Worm (Caenorhabditis elegans) whole organism, midembryonic: ENCODE data around the gene snap-29.
A peak's percentile ranks its signal among the peaks of the same experiment; 100 is the strongest.

Source experiments
- T22C8.4 ChIP-seq: fragments of 200-800 bp; sonication (Bioruptor generic); IDR thresholded peaks from 2 replicates; pipeline ENCODE4 v1.3.6; 2022; ENCODE audit warnings: missing genetic modification characterization, missing compliant biosample characterization
- cog-1 ChIP-seq: sonication (generic microtip); optimal IDR thresholded peaks from 2 replicates; lab custom pipeline; 2016; ENCODE audit warnings: missing genetic modification characterization, missing compliant biosample characterization
- flt-1 ChIP-seq: fragments of 200-800 bp; sonication (Bioruptor generic); IDR thresholded peaks from 2 replicates; pipeline ENCODE4 v1.3.6; 2022; ENCODE audit warnings: missing genetic modification characterization, missing compliant biosample characterization
- klf-2 ChIP-seq: fragments of 200-800 bp; sonication (Bioruptor generic); conservative IDR thresholded peaks from 2 replicates; pipeline ENCODE4 v1.3.6; 2022; ENCODE audit warnings: missing genetic modification reagents, missing genetic modification characterization, missing compliant biosample characterization
- med-1 ChIP-seq: sonication (generic microtip); optimal IDR thresholded peaks from 2 replicates; lab custom pipeline; 2017; ENCODE audit warnings: missing genetic modification characterization, mild to moderate bottlenecking, missing compliant biosample characterization, antibody characterized with exemption, missing genetic modification reagents; ENCODE audit not compliant: insufficient read depth
- ref-1 ChIP-seq: fragments of 200-800 bp; sonication (Bioruptor generic); conservative IDR thresholded peaks from 2 replicates; pipeline ENCODE4 v1.3.6; 2022; ENCODE audit warnings: missing genetic modification reagents, missing genetic modification characterization, missing compliant biosample characterization
- tab-1 ChIP-seq: fragments of 200-800 bp; sonication (Bioruptor generic); IDR thresholded peaks from 2 replicates; pipeline ENCODE4 v1.3.6; 2022; ENCODE audit warnings: missing genetic modification characterization, missing compliant biosample characterization
- ztf-23 ChIP-seq: fragments of 200-800 bp; sonication (Bioruptor generic); IDR thresholded peaks from 2 replicates; pipeline ENCODE4 v1.3.6; 2022; ENCODE audit warnings: missing genetic modification reagents, missing genetic modification characterization, missing compliant biosample characterization
- ztf-29 ChIP-seq: fragments of 200-800 bp; sonication (Bioruptor generic); IDR thresholded peaks from 2 replicates; pipeline ENCODE4 v1.3.6; 2022; ENCODE audit warnings: missing genetic modification reagents, missing genetic modification characterization, missing compliant biosample characterization

Gene snap-29

ce11 chrIII:8801864-8802818 lies 26.1 kb downstream of the snap-29 start:
- peak; percentile 78 for TF ChIP-seq flt-1 (GFP tag; lab: Robert Waterston, UW)
- no peak for TF ChIP-seq T22C8.4 (GFP tag; lab: Robert Waterston, UW)
- TF ChIP-seq ztf-29 = peak; percentile 71
- TF ChIP-seq cog-1 (tag; lab: Kevin White, UChicago) = peak; percentile 98

ce11 chrIII:8805815-8806214 lies 29.8 kb downstream of the snap-29 start:
- TF ChIP-seq klf-2 (GFP tag; lab: Robert Waterston, UW) = no peak
- no peak for TF ChIP-seq tab-1
- TF ChIP-seq cog-1 (tag; lab: Kevin White, UChicago) = no peak
- no peak for TF ChIP-seq T22C8.4 (GFP tag; lab: Robert Waterston, UW)
- TF ChIP-seq flt-1 (GFP tag; lab: Robert Waterston, UW) = no peak
- no peak for TF ChIP-seq med-1 (GFP tag; lab: Kevin White, UChicago)
- no peak for TF ChIP-seq ztf-29
- TF ChIP-seq ref-1 (GFP tag; lab: Robert Waterston, UW) = no peak
- TF ChIP-seq ztf-23 = no peak

ce11 chrIII:8807246-8807645 lies 31.2 kb downstream of the snap-29 start, which contains the start of gene F54F2.7:
TSS of gene F54F2.7 (minus strand) at chrIII:8807346.
- no peak for TF ChIP-seq ztf-29
- TF ChIP-seq tab-1 = no peak
- TF ChIP-seq ref-1 (GFP tag; lab: Robert Waterston, UW) = no peak
- TF ChIP-seq med-1 (GFP tag; lab: Kevin White, UChicago) = no peak
- TF ChIP-seq T22C8.4 (GFP tag; lab: Robert Waterston, UW) = no peak
- no peak for TF ChIP-seq cog-1 (tag; lab: Kevin White, UChicago)
- no peak for TF ChIP-seq ztf-23
- TF ChIP-seq klf-2 (GFP tag; lab: Robert Waterston, UW) = no peak
- no peak for TF ChIP-seq flt-1 (GFP tag; lab: Robert Waterston, UW)

- TF ChIP-seq cog-1 (tag; lab: Kevin White, UChicago) (peak; percentile 45), tab-1 (no peak), flt-1 (GFP tag; lab: Robert Waterston, UW) (no peak), ztf-29 (no peak), ztf-23 (no peak), med-1 (GFP tag; lab: Kevin White, UChicago) (no peak)
Measured at ce11 chrIII:8809245-8809971, 33.4 kb downstream of the snap-29 start, which contains the start of gene prx-19. TSS of gene prx-19 (minus strand) at chrIII:8809295.

- no peak for TF ChIP-seq ztf-29
- no peak for TF ChIP-seq T22C8.4 (GFP tag; lab: Robert Waterston, UW)
- no peak for TF ChIP-seq cog-1 (tag; lab: Kevin White, UChicago)
- no peak for TF ChIP-seq med-1 (GFP tag; lab: Kevin White, UChicago)
- no peak for TF ChIP-seq ztf-23
- TF ChIP-seq tab-1 = no peak
- no peak for TF ChIP-seq klf-2 (GFP tag; lab: Robert Waterston, UW)
- no peak for TF ChIP-seq flt-1 (GFP tag; lab: Robert Waterston, UW)
- no peak for TF ChIP-seq ref-1 (GFP tag; lab: Robert Waterston, UW)
Measured at ce11 chrIII:8811111-8811510, 35.1 kb downstream of the snap-29 start.

ce11 chrIII:8815699-8816098 lies 39.6 kb downstream of the snap-29 start:
- TF ChIP-seq flt-1 (GFP tag; lab: Robert Waterston, UW) (no peak), klf-2 (GFP tag; lab: Robert Waterston, UW) (no peak), med-1 (GFP tag; lab: Kevin White, UChicago) (no peak), cog-1 (tag; lab: Kevin White, UChicago) (no peak), ztf-23 (no peak), ztf-29 (no peak), ref-1 (GFP tag; lab: Robert Waterston, UW) (no peak), T22C8.4 (GFP tag; lab: Robert Waterston, UW) (no peak), tab-1 (no peak)

ce11 chrIII:8818599-8818998 lies 42.5 kb downstream of the snap-29 start, which contains the start of gene pat-2:
TSS of gene pat-2 (plus strand) at chrIII:8818899.
- TF ChIP-seq med-1 (GFP tag; lab: Kevin White, UChicago) (no peak), tab-1 (no peak), klf-2 (GFP tag; lab: Robert Waterston, UW) (no peak), ztf-29 (no peak), ztf-23 (no peak), cog-1 (tag; lab: Kevin White, UChicago) (no peak), ref-1 (GFP tag; lab: Robert Waterston, UW) (no peak), T22C8.4 (GFP tag; lab: Robert Waterston, UW) (no peak), flt-1 (GFP tag; lab: Robert Waterston, UW) (no peak)

ce11 chrIII:8824556-8824955 lies 48.5 kb downstream of the snap-29 start:
- TF ChIP-seq ztf-23 (no peak), med-1 (GFP tag; lab: Kevin White, UChicago) (no peak), tab-1 (no peak), T22C8.4 (GFP tag; lab: Robert Waterston, UW) (no peak), ztf-29 (no peak), cog-1 (tag; lab: Kevin White, UChicago) (no peak), klf-2 (GFP tag; lab: Robert Waterston, UW) (no peak), ref-1 (GFP tag; lab: Robert Waterston, UW) (no peak), flt-1 (GFP tag; lab: Robert Waterston, UW) (no peak)

ce11 chrIII:8827128-8827527 lies 51.1 kb downstream of the snap-29 start, which contains the start of gene F54F2.9:
TSS of gene F54F2.9 (minus strand) at chrIII:8827228.
- TF ChIP-seq ztf-23 = no peak
- TF ChIP-seq klf-2 (GFP tag; lab: Robert Waterston, UW) = no peak
- no peak for TF ChIP-seq med-1 (GFP tag; lab: Kevin White, UChicago)
- no peak for TF ChIP-seq cog-1 (tag; lab: Kevin White, UChicago)
- no peak for TF ChIP-seq ztf-29
- no peak for TF ChIP-seq flt-1 (GFP tag; lab: Robert Waterston, UW)
- no peak for TF ChIP-seq ref-1 (GFP tag; lab: Robert Waterston, UW)
- no peak for TF ChIP-seq T22C8.4 (GFP tag; lab: Robert Waterston, UW)
- no peak for TF ChIP-seq tab-1
